Fruit fly (Drosophila melanogaster): ENCODE results near the gene CG3609.

DNA sequence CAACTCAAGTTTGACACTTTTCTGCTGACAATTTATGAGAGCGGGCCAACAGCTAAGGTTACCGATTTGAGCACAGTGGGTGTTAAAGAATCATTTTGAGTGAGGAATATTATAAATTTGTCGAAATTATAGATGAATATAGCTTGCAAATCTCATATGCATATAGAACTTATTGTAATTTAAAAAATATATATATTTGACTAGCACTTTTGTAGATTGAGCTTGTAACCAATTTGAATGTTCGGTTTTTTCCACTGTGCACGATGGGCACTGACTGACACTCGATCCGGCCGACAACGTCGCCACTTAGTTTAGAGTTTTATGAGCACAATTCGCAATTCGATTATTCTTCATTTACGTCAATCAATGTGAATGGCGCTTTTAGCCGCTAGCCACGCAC lies 24.0 kb upstream of the CG3609 start:
- TF ChIP-seq Dll (optimal IDR thresholded peaks at IDR 0.05): no peak
- TF ChIP-seq usp (GFP tag; optimal IDR thresholded peaks at IDR 0.05): no peak
- no peak for TF ChIP-seq CG8478 (optimal IDR thresholded peaks at IDR 0.05)
- no peak for TF ChIP-seq psq (optimal IDR thresholded peaks at IDR 0.05)
- no peak for TF ChIP-seq EcR (GFP tag; optimal IDR thresholded peaks at IDR 0.05)
- TF ChIP-seq pan (optimal IDR thresholded peaks at IDR 0.05): no peak
